Worm (Caenorhabditis elegans) whole organism, L3 larva: Measurements from ENCODE around the gene spe-49.
A peak's percentile ranks its signal among the peaks of the same experiment; 100 is the strongest.

Experiments
- ZK546.5 ChIP-seq: sonication (generic microtip); optimal IDR thresholded peaks from 2 replicates; lab custom pipeline; 2017; ENCODE audit warnings: missing biosample characterization, missing genetic modification characterization
- aly-2 ChIP-seq: fragments of 150-350 bp; optimal IDR thresholded peaks from 2 replicates; lab custom pipeline; 2014; ENCODE audit warnings: missing biosample characterization, missing genetic modification characterization
- ama-1 ChIP-seq: fragments of 150-350 bp; optimal IDR thresholded peaks from 2 replicates; lab custom pipeline; 2018
- ceh-28 ChIP-seq: fragments of 150-350 bp; optimal IDR thresholded peaks from 2 replicates; lab custom pipeline; 2014; ENCODE audit warnings: missing biosample characterization, missing genetic modification reagents, missing genetic modification characterization
- ceh-9 ChIP-seq: sonication (generic microtip); optimal IDR thresholded peaks from 2 replicates; lab custom pipeline; 2018; ENCODE audit warnings: missing biosample characterization, missing genetic modification characterization
- egl-27 ChIP-seq: sonication (generic microtip); optimal IDR thresholded peaks from 4 replicates; lab custom pipeline; 2017; ENCODE audit warnings: missing biosample characterization, missing genetic modification reagents, missing genetic modification characterization
- egl-5 ChIP-seq: fragments of 150-350 bp; optimal IDR thresholded peaks from 2 replicates; lab custom pipeline; 2017; ENCODE audit warnings: missing biosample characterization, missing genetic modification reagents, missing genetic modification characterization, inconsistent platforms
- elt-1 ChIP-seq: fragments of 150-350 bp; optimal IDR thresholded peaks from 2 replicates; lab custom pipeline; 2014; ENCODE audit warnings: missing biosample characterization, missing genetic modification characterization
- elt-2 ChIP-seq: sonication (generic microtip); optimal IDR thresholded peaks from 2 replicates; lab custom pipeline; 2016; ENCODE audit warnings: missing genetic modification reagents, mild to moderate bottlenecking, missing genetic modification characterization, missing compliant biosample characterization
- fos-1 ChIP-seq: fragments of 150-350 bp; optimal IDR thresholded peaks from 2 replicates; lab custom pipeline; 2014; ENCODE audit warnings: missing biosample characterization, missing genetic modification characterization
- jun-1 ChIP-seq: fragments of 150-350 bp; optimal IDR thresholded peaks from 2 replicates; lab custom pipeline; 2014; ENCODE audit warnings: missing biosample characterization, missing genetic modification reagents, missing genetic modification characterization
- lin-39 ChIP-seq: fragments of 150-350 bp; optimal IDR thresholded peaks from 2 replicates; lab custom pipeline; 2018; ENCODE audit warnings: missing biosample characterization, missing genetic modification reagents, missing genetic modification characterization
- lsy-12 ChIP-seq: sonication (generic microtip); optimal IDR thresholded peaks from 2 replicates; lab custom pipeline; 2016; ENCODE audit warnings: mild to moderate bottlenecking, missing genetic modification characterization, missing compliant biosample characterization
- mdl-1 ChIP-seq: fragments of 150-350 bp; optimal IDR thresholded peaks from 2 replicates; lab custom pipeline; 2014; ENCODE audit warnings: missing biosample characterization, missing genetic modification characterization
- nhr-11 ChIP-seq: fragments of 150-350 bp; optimal IDR thresholded peaks from 2 replicates; lab custom pipeline; 2014; ENCODE audit warnings: missing biosample characterization, missing genetic modification characterization
- nhr-12 ChIP-seq: fragments of 150-350 bp; optimal IDR thresholded peaks from 2 replicates; lab custom pipeline; 2014; ENCODE audit warnings: missing biosample characterization, missing genetic modification characterization
- nhr-28 ChIP-seq: fragments of 150-350 bp; optimal IDR thresholded peaks from 2 replicates; lab custom pipeline; 2014; ENCODE audit warnings: missing biosample characterization, missing genetic modification characterization
- nhr-43 ChIP-seq: sonication (generic microtip); optimal IDR thresholded peaks from 2 replicates; lab custom pipeline; 2016; ENCODE audit warnings: mild to moderate bottlenecking, missing genetic modification characterization, missing compliant biosample characterization; ENCODE audit not compliant: poor library complexity, severe bottlenecking
- nhr-76 ChIP-seq: fragments of 150-350 bp; sonication (generic microtip); optimal IDR thresholded peaks from 5 replicates; lab custom pipeline; 2014; ENCODE audit warnings: missing biosample characterization, missing genetic modification characterization
- nhr-77 ChIP-seq: fragments of 150-350 bp; optimal IDR thresholded peaks from 2 replicates; lab custom pipeline; 2014; ENCODE audit warnings: missing biosample characterization, missing genetic modification characterization
- pha-4 ChIP-seq: fragments of 150-350 bp; optimal IDR thresholded peaks from 2 replicates; lab custom pipeline; 2014; ENCODE audit warnings: missing biosample characterization, missing genetic modification reagents, missing genetic modification characterization
- pqm-1 ChIP-seq: fragments of 150-350 bp; optimal IDR thresholded peaks from 2 replicates; lab custom pipeline; 2017; ENCODE audit warnings: missing biosample characterization, missing genetic modification characterization, inconsistent platforms
- sea-2 ChIP-seq: fragments of 150-350 bp; sonication (generic microtip); optimal IDR thresholded peaks from 4 replicates; lab custom pipeline; 2014; ENCODE audit warnings: missing biosample characterization, missing genetic modification reagents, missing genetic modification characterization
- skn-1 ChIP-seq: fragments of 150-350 bp; optimal IDR thresholded peaks from 2 replicates; lab custom pipeline; 2014; ENCODE audit warnings: missing biosample characterization, missing genetic modification characterization
- tbx-2 ChIP-seq: sonication (generic microtip); optimal IDR thresholded peaks from 2 replicates; lab custom pipeline; 2016; ENCODE audit warnings: mild to moderate bottlenecking, missing genetic modification characterization, missing compliant biosample characterization
- unc-39 ChIP-seq: sonication (generic microtip); optimal IDR thresholded peaks from 4 replicates; lab custom pipeline; 2017; ENCODE audit warnings: missing biosample characterization, missing genetic modification characterization

Gene spe-49

DNA sequence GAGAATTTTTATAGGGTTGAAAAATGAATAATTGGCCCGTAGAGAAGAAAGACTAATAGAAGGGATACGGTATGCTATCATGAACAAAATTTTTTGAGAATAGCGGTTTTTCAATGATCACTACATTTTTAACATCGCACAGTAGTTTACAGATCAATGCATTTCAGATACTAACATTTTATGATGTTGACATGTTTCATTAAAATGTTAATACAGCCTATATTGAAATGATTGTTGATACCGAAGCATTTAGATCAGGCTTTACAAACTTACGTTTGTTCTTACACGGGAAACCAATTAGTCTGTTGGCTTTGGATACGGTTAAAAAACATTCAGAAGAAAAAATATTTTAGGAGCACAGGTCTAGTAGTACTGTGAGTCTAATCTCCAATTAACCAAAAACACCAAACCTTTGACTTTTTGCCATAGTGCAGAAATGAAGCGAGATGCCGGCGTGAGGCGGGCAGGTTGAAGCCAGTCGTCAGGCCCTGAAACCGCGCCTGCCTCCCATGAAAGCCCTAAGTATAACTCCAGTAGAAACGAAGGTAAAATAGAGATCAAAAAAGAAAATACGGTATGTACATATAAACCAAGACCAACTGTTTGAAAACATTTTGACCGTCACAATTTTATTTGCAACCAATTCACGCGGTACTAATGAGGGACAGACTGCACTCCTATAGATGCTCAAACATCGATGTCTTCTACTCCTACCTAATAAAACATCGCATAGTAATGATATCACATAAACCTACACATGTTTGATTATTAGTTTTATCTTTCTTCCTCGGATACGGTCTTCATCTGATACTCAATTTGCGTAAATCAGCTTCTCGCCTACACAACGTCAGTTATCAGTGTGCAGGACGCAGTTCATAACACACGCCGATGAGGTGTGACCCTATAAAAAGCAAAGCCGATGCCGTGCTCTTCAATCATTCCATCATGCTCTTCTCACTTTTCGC, 2.8 kb upstream of the spe-49 start, which contains the start of gene fil-2:
Gene fil-2, plus strand, starts transcription at position 915 of the 965 bp plus-strand sequence.
- TF ChIP-seq nhr-28 = peak; percentile 46
- peak; percentile 75 for TF ChIP-seq nhr-43 (tag; lab: Kevin White, UChicago)
- TF ChIP-seq pqm-1 (tag; lab: Kevin White, UChicago) = peak; percentile 6
- no peak for TF ChIP-seq jun-1 (tag; lab: Kevin White, UChicago)
- TF ChIP-seq ZK546.5 (tag; lab: Kevin White, UChicago) = no peak
- TF ChIP-seq lsy-12 = peak; percentile 6
- peak; percentile 51 for TF ChIP-seq elt-2 (tag; lab: Kevin White, UChicago)

DNA sequence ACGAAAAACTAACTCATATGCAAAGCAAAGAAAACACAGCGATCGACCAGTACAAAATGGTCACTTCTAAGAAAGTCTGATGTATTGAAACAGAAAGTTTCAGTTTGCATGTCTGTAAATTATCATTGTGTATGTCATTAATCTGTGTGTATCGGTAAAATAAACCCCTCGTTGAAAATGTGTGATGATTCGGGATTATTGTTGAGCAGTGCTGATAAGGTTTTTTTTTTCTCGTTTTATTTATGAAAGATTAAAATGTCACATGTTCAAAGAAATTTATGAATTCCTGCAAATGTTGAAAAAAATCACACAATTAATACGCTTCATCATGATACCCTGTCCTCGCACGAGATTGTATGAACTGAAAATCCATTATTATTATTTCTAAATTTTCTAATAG, 1.1 kb upstream of the spe-49 start:
- TF ChIP-seq pqm-1 (tag; lab: Kevin White, UChicago) (peak; percentile 77), egl-5 (tag; lab: Kevin White, UChicago) (no peak), elt-2 (tag; lab: Kevin White, UChicago) (peak; percentile 64)

DNA sequence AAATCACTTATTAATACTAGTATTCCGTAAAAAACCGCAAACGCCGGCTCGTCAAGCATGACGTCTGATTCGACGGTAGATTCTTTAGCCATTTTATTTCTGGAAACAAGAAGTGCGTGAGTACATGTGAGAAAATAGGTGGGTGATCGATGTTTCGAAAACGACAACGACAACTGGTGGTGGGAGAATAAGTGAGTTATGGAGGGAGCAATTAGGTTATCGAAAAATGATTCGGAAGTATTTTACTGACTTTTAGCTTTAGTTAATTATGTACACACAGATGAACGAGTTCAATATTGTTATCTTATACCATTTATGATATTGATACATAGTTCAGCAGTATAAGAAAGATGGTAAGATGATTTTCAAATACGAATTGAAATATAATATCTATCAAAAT, 5.2 kb downstream of the spe-49 start, which contains the start of gene srn-1:
Gene srn-1, minus strand, starts transcription at position 101 of the 400 bp plus-strand sequence.
- TF ChIP-seq ceh-28 (tag; lab: Kevin White, UChicago) (no peak), unc-39 (tag; lab: Kevin White, UChicago) (no peak), skn-1 (tag; lab: Kevin White, UChicago) (no peak), nhr-77 (tag; lab: Kevin White, UChicago) (no peak), ZK546.5 (tag; lab: Kevin White, UChicago) (no peak), mdl-1 (tag; lab: Kevin White, UChicago) (no peak), jun-1 (tag; lab: Kevin White, UChicago) (no peak), egl-27 (tag; lab: Kevin White, UChicago) (no peak), nhr-28 (no peak)

DNA sequence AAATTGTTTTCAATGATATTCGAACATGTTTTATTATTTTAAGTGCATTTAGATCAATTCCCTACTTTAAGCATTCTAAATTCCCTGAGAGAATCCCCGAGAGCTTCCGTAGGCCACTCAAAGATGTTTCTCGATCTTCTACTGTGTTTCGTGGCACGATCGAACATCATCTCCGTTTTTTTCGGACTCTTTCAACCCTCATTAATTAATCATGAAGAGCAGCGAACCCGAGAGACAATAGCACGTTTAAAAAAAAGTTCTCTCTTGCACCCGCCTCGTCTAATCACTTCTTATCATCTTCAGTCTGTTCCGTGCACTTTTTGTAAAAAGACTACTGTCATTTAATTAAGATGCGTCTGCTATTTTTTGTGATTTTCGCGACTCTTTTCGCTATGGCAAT, 7.4 kb downstream of the spe-49 start, which contains the start of gene K12B6.11:
Gene K12B6.11, plus strand, starts transcription at position 301 of the 400 bp plus-strand sequence.
- no peak for TF ChIP-seq nhr-77 (tag; lab: Kevin White, UChicago)
- no peak for TF ChIP-seq nhr-28
- TF ChIP-seq ceh-9 (tag; lab: Kevin White, UChicago) = no peak
- TF ChIP-seq egl-27 (tag; lab: Kevin White, UChicago) = no peak

DNA sequence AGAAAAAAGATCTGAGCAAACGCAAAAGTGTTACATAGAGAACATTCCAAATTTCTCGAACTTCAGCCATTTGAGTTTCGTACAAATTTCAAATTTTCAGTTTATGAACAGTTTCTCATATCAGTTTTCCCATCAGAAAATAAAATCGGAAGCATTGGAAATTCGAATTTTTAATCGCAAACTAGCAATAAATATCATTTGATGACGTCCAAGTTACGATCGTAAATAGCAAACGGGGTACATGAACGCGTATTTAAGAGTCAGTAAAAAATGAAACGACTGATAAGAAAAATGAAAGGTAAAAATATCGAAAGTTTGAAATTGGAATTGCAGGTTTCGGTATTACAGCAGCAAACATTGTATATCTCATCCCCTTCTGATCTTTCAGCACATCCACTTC, 10.1 kb downstream of the spe-49 start:
- TF ChIP-seq pha-4 (tag; lab: Kevin White, UChicago) (peak; percentile 13), pqm-1 (tag; lab: Kevin White, UChicago) (no peak), elt-2 (tag; lab: Kevin White, UChicago) (peak; percentile 78)

DNA sequence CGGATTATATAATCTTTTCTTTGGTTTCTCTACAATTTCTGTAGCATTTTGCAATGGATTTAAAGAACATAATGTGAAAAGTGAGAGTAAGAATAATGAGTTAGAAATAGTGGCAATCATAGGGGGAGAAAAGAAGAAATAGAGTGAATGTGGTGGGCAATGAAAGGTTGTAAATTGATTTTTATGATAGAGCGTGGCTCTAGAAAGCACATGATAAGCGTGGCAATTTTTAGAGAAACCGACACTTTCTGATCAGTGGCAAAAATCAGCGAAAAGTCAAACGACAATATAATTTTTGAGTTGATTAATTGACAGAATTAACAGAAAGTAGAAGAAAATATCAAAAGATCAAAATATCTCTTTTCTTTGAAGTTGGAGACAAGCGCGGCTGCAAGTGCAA, 11.2 kb downstream of the spe-49 start, which contains the start of gene K12B6.9:
Gene K12B6.9, minus strand, starts transcription at position 266 of the 400 bp plus-strand sequence.
- TF ChIP-seq nhr-76 (tag; lab: Kevin White, UChicago) (no peak), pqm-1 (tag; lab: Kevin White, UChicago) (peak; percentile 25), elt-2 (tag; lab: Kevin White, UChicago) (peak; percentile 75)

DNA sequence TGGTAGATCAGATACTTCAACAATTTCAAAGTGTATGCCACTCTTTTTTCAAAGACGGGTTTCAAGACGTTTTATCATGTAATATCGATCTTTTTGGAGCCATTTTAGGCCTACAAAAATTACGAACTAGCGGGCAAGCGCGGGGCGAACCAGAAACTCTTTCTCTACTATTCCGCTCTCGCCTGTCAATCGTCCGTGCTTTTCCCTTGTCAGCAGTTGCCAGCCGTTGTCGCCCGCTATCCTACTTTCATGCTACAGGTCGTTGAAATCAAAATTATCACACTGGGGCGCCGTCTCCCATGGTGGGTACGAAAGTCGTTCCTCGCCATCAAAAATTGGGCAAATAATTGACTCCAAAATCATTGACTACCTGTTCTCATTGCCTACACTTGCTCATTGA, 19.9 kb downstream of the spe-49 start:
- TF ChIP-seq elt-2 (tag; lab: Kevin White, UChicago) = no peak
- no peak for TF ChIP-seq ama-1
- no peak for TF ChIP-seq tbx-2 (tag; lab: Kevin White, UChicago)
- TF ChIP-seq nhr-11 (tag; lab: Kevin White, UChicago) = no peak
- TF ChIP-seq egl-27 (tag; lab: Kevin White, UChicago) = no peak
- TF ChIP-seq sea-2 (GFP tag; lab: Kevin White, UChicago) = no peak
- TF ChIP-seq aly-2 (tag; lab: Kevin White, UChicago) = no peak
- TF ChIP-seq unc-39 (tag; lab: Kevin White, UChicago) = no peak
- TF ChIP-seq lin-39 = no peak
- TF ChIP-seq nhr-12 (tag; lab: Kevin White, UChicago) = no peak
- TF ChIP-seq mdl-1 (tag; lab: Kevin White, UChicago) = no peak
- TF ChIP-seq pha-4 (tag; lab: Kevin White, UChicago) = no peak
- TF ChIP-seq elt-1 = no peak
- TF ChIP-seq fos-1 (tag; lab: Kevin White, UChicago) = no peak
